Worm (Caenorhabditis elegans) whole organism, L4 larva: Measurements from ENCODE around the gene fbxa-37.

Source experiments
- F44E2.7 ChIP-seq: fragments of 200-800 bp; sonication (Bioruptor generic); IDR thresholded peaks from 2 replicates; pipeline ENCODE4 v2.1.2; 2022; ENCODE audit warnings: missing genetic modification characterization, missing compliant biosample characterization
- T20F7.1 ChIP-seq: fragments of 200-800 bp; sonication (Bioruptor generic); optimal IDR thresholded peaks from 2 replicates; lab custom pipeline; 2018; ENCODE audit warnings: mild to moderate bottlenecking, missing genetic modification characterization, missing compliant biosample characterization
- Y105C5A.15 ChIP-seq: fragments of 200-800 bp; sonication (Bioruptor generic); IDR thresholded peaks from 2 replicates; pipeline ENCODE4 v1.3.6; 2022; ENCODE audit warnings: missing genetic modification characterization, missing compliant biosample characterization
- Y48G9A.11 ChIP-seq: fragments of 200-800 bp; sonication (Bioruptor generic); IDR thresholded peaks from 2 replicates; pipeline ENCODE4 v1.3.6; 2022; ENCODE audit warnings: missing genetic modification reagents, missing genetic modification characterization, missing compliant biosample characterization
- Y75B8A.6 ChIP-seq: fragments of 200-800 bp; sonication (Bioruptor generic); IDR thresholded peaks from 2 replicates; pipeline ENCODE4 v1.3.6; 2022; ENCODE audit warnings: missing genetic modification reagents, missing genetic modification characterization, missing compliant biosample characterization
- ZK337.2 ChIP-seq: fragments of 200-800 bp; sonication (Bioruptor generic); IDR thresholded peaks from 2 replicates; pipeline ENCODE4 v1.3.6; 2022; ENCODE audit warnings: missing genetic modification reagents, missing genetic modification characterization, missing compliant biosample characterization
- attf-4 ChIP-seq: sonication (generic microtip); optimal IDR thresholded peaks from 3 replicates; lab custom pipeline; 2017; ENCODE audit warnings: missing biosample characterization, missing genetic modification characterization
- ceh-32 ChIP-seq: sonication (generic microtip); optimal IDR thresholded peaks from 2 replicates; lab custom pipeline; 2016; ENCODE audit warnings: mild to moderate bottlenecking, missing genetic modification characterization, missing compliant biosample characterization; ENCODE audit not compliant: poor library complexity
- ceh-62 ChIP-seq: sonication (generic microtip); optimal IDR thresholded peaks from 2 replicates; lab custom pipeline; 2017; ENCODE audit warnings: missing biosample characterization, missing genetic modification characterization
- ces-1 ChIP-seq: fragments of 150-350 bp; sonication (generic microtip); optimal IDR thresholded peaks from 4 replicates; lab custom pipeline; 2014; ENCODE audit warnings: missing biosample characterization, missing genetic modification reagents, missing genetic modification characterization
- daf-12 ChIP-seq: fragments of 150-350 bp; optimal IDR thresholded peaks from 2 replicates; lab custom pipeline; 2014; ENCODE audit warnings: missing biosample characterization, missing genetic modification reagents, missing genetic modification characterization
- daf-16 ChIP-seq, 3 experiments: sonication (generic microtip); optimal IDR thresholded peaks; 2 replicates each; lab custom pipeline; 2016 to 2017; ENCODE audit warnings: missing genetic modification characterization in 3 of 3, missing genetic modification reagents in 3 of 3, mild to moderate bottlenecking in 2 of 3, missing compliant biosample characterization in 2 of 3, missing biosample characterization in 1 of 3, moderate library complexity in 1 of 3
- daf-19 ChIP-seq: fragments of 200-800 bp; sonication (Bioruptor generic); conservative IDR thresholded peaks from 2 replicates; pipeline ENCODE4 v1.3.6; 2022; ENCODE audit warnings: missing genetic modification characterization, missing compliant biosample characterization
- dmd-8 ChIP-seq: fragments of 200-800 bp; sonication (Bioruptor generic); IDR thresholded peaks from 2 replicates; pipeline ENCODE4 v1.3.6; 2022; ENCODE audit warnings: missing genetic modification characterization, missing compliant biosample characterization
- duxl-1 ChIP-seq: sonication (generic microtip); optimal IDR thresholded peaks from 2 replicates; lab custom pipeline; 2016; ENCODE audit warnings: mild to moderate bottlenecking, missing genetic modification characterization, moderate library complexity, missing compliant biosample characterization; ENCODE audit not compliant: poor library complexity
- dve-1 ChIP-seq: sonication (generic microtip); optimal IDR thresholded peaks from 2 replicates; lab custom pipeline; 2017; ENCODE audit warnings: antibody characterized with exemption, mild to moderate bottlenecking, missing genetic modification characterization, missing compliant biosample characterization; ENCODE audit not compliant: insufficient read depth
- egl-27 ChIP-seq: sonication (generic microtip); optimal IDR thresholded peaks from 3 replicates; lab custom pipeline; 2017; ENCODE audit warnings: missing biosample characterization, missing genetic modification reagents, missing genetic modification characterization
- egl-43 ChIP-seq: fragments of 200-800 bp; sonication (Bioruptor generic); IDR thresholded peaks from 2 replicates; pipeline ENCODE4 v1.3.6; 2022; ENCODE audit warnings: missing genetic modification reagents, missing genetic modification characterization, missing compliant biosample characterization
- fos-1 ChIP-seq: fragments of 150-350 bp; optimal IDR thresholded peaks from 2 replicates; lab custom pipeline; 2014; ENCODE audit warnings: missing biosample characterization, missing genetic modification characterization
- gei-8 ChIP-seq: fragments of 200-800 bp; sonication (Bioruptor generic); optimal IDR thresholded peaks from 2 replicates; lab custom pipeline; 2018; ENCODE audit warnings: mild to moderate bottlenecking, missing genetic modification characterization, missing compliant biosample characterization
- hif-1 ChIP-seq, 2 experiments: sonication (generic microtip); optimal IDR thresholded peaks; 2 replicates each; lab custom pipeline; 2016 to 2017; ENCODE audit warnings: missing compliant biosample characterization in 2 of 2, missing genetic modification characterization in 2 of 2, missing genetic modification reagents in 2 of 2, missing genotype in 2 of 2, mild to moderate bottlenecking in 1 of 2
- jun-1 ChIP-seq: fragments of 150-350 bp; optimal IDR thresholded peaks from 2 replicates; lab custom pipeline; 2014; ENCODE audit warnings: missing biosample characterization, missing genetic modification reagents, missing genetic modification characterization
- lin-1 ChIP-seq: fragments of 200-800 bp; sonication (Bioruptor generic); IDR thresholded peaks from 2 replicates; pipeline ENCODE4 v1.3.6; 2022; ENCODE audit warnings: missing genetic modification reagents, missing genetic modification characterization, missing compliant biosample characterization
- lin-13 ChIP-seq: fragments of 150-350 bp; optimal IDR thresholded peaks from 2 replicates; lab custom pipeline; 2014; ENCODE audit warnings: missing biosample characterization, missing genetic modification reagents, missing genetic modification characterization
- lin-15B ChIP-seq: fragments of 150-350 bp; sonication (generic microtip); optimal IDR thresholded peaks from 3 replicates; lab custom pipeline; 2014; ENCODE audit warnings: missing biosample characterization, missing genetic modification characterization
- lir-3 ChIP-seq: sonication (generic microtip); optimal IDR thresholded peaks from 2 replicates; lab custom pipeline; 2016; ENCODE audit warnings: mild to moderate bottlenecking, missing genetic modification characterization, missing compliant biosample characterization
- lsy-2 ChIP-seq, 2 experiments: fragments of 150-350 bp in 1 of 2; sonication (generic microtip) in 1 of 2; optimal IDR thresholded peaks; 2 replicates each; lab custom pipeline; 2014 to 2017; ENCODE audit warnings: missing biosample characterization in 2 of 2, missing genetic modification characterization in 2 of 2
- mdl-1 ChIP-seq, 2 experiments: fragments of 150-350 bp in 1 of 2; sonication (generic microtip) in 1 of 2; optimal IDR thresholded peaks; 2 replicates each; lab custom pipeline; 2014 to 2017; ENCODE audit warnings: missing biosample characterization in 2 of 2, missing genetic modification characterization in 2 of 2
- mep-1 ChIP-seq: fragments of 150-350 bp; sonication (generic microtip); optimal IDR thresholded peaks from 3 replicates; lab custom pipeline; 2014; ENCODE audit warnings: missing biosample characterization, missing genetic modification characterization
- mes-2 ChIP-seq: sonication (generic microtip); optimal IDR thresholded peaks from 2 replicates; lab custom pipeline; 2016; ENCODE audit warnings: missing genotype, mild to moderate bottlenecking, missing genetic modification characterization, missing compliant biosample characterization; ENCODE audit not compliant: poor library complexity, severe bottlenecking
- mxl-2 ChIP-seq: fragments of 200-800 bp; sonication (Bioruptor generic); conservative IDR thresholded peaks from 2 replicates; pipeline ENCODE4 v1.3.6; 2022; ENCODE audit warnings: missing genetic modification reagents, missing genetic modification characterization, missing compliant biosample characterization
- mxl-3 ChIP-seq: fragments of 200-800 bp; sonication (Bioruptor generic); optimal IDR thresholded peaks from 2 replicates; lab custom pipeline; 2018; ENCODE audit warnings: mild to moderate bottlenecking, missing genetic modification characterization, missing compliant biosample characterization
- nhr-10 ChIP-seq: fragments of 150-350 bp; optimal IDR thresholded peaks from 2 replicates; lab custom pipeline; 2014; ENCODE audit warnings: missing biosample characterization, missing genetic modification characterization
- nhr-111 ChIP-seq: fragments of 200-800 bp; sonication (Bioruptor generic); optimal IDR thresholded peaks from 2 replicates; lab custom pipeline; 2018; ENCODE audit warnings: mild to moderate bottlenecking, missing genetic modification characterization, missing compliant biosample characterization
- nhr-237 ChIP-seq: sonication (generic microtip); optimal IDR thresholded peaks from 2 replicates; lab custom pipeline; 2017; ENCODE audit warnings: missing biosample characterization, missing genetic modification characterization
- nhr-28 ChIP-seq: fragments of 150-350 bp; optimal IDR thresholded peaks from 2 replicates; lab custom pipeline; 2014; ENCODE audit warnings: missing biosample characterization, missing genetic modification characterization
- nhr-41 ChIP-seq: fragments of 200-800 bp; sonication (Bioruptor generic); IDR thresholded peaks from 2 replicates; pipeline ENCODE4 v1.3.6; 2022; ENCODE audit warnings: missing genetic modification reagents, missing genetic modification characterization, missing compliant biosample characterization
- nhr-6 ChIP-seq: fragments of 150-350 bp; optimal IDR thresholded peaks from 2 replicates; lab custom pipeline; 2014; ENCODE audit warnings: missing biosample characterization, missing genetic modification characterization
- nhr-76 ChIP-seq: fragments of 150-350 bp; optimal IDR thresholded peaks from 2 replicates; lab custom pipeline; 2014; ENCODE audit warnings: missing biosample characterization, missing genetic modification characterization
- nhr-77 ChIP-seq: fragments of 150-350 bp; optimal IDR thresholded peaks from 2 replicates; lab custom pipeline; 2014; ENCODE audit warnings: missing biosample characterization, missing genetic modification characterization
- php-3 ChIP-seq: fragments of 200-800 bp; sonication (Bioruptor generic); IDR thresholded peaks from 2 replicates; pipeline ENCODE4 v1.3.6; 2022; ENCODE audit warnings: missing genetic modification reagents, missing genetic modification characterization, missing compliant biosample characterization
- rbr-2 ChIP-seq: sonication (generic microtip); optimal IDR thresholded peaks from 2 replicates; lab custom pipeline; 2016; ENCODE audit warnings: missing genotype, missing genetic modification characterization, missing compliant biosample characterization
- saeg-2 ChIP-seq: fragments of 200-800 bp; sonication (Bioruptor generic); IDR thresholded peaks from 2 replicates; pipeline ENCODE4 v1.3.6; 2022; ENCODE audit warnings: missing genetic modification reagents, missing genetic modification characterization, missing compliant biosample characterization
- snpc-1.2 ChIP-seq: fragments of 200-800 bp; sonication (Bioruptor generic); IDR thresholded peaks from 2 replicates; pipeline ENCODE4 v1.3.6; 2022; ENCODE audit warnings: missing genetic modification reagents, missing genetic modification characterization, missing compliant biosample characterization
- snpc-4 ChIP-seq: fragments of 150-350 bp; optimal IDR thresholded peaks from 2 replicates; lab custom pipeline; 2014; ENCODE audit warnings: missing biosample characterization, missing genetic modification characterization
- spr-1 ChIP-seq: sonication (generic microtip); optimal IDR thresholded peaks from 2 replicates; lab custom pipeline; 2016; ENCODE audit warnings: mild to moderate bottlenecking, missing genetic modification characterization, missing compliant biosample characterization
- tag-97 ChIP-seq: fragments of 200-800 bp; sonication (Bioruptor generic); IDR thresholded peaks from 2 replicates; pipeline ENCODE4 v1.3.6; 2022; ENCODE audit warnings: missing genetic modification characterization, missing compliant biosample characterization
- unc-130 ChIP-seq: sonication (generic microtip); optimal IDR thresholded peaks from 2 replicates; lab custom pipeline; 2016; ENCODE audit warnings: missing genetic modification reagents, missing genetic modification characterization, missing compliant biosample characterization
- unc-39 ChIP-seq: sonication (generic microtip); optimal IDR thresholded peaks from 2 replicates; lab custom pipeline; 2017; ENCODE audit warnings: missing biosample characterization, missing genetic modification characterization
- zfp-2 ChIP-seq: sonication (generic microtip); optimal IDR thresholded peaks from 2 replicates; lab custom pipeline; 2016; ENCODE audit warnings: mild to moderate bottlenecking, missing genetic modification characterization, missing compliant biosample characterization
- zip-2 ChIP-seq: fragments of 150-350 bp; optimal IDR thresholded peaks from 2 replicates; lab custom pipeline; 2014; ENCODE audit warnings: missing biosample characterization, missing genetic modification characterization
- ztf-11 ChIP-seq: fragments of 150-350 bp; optimal IDR thresholded peaks from 2 replicates; lab custom pipeline; 2014; ENCODE audit warnings: missing biosample characterization, missing genetic modification characterization

The fbxa-37 gene

DNA sequence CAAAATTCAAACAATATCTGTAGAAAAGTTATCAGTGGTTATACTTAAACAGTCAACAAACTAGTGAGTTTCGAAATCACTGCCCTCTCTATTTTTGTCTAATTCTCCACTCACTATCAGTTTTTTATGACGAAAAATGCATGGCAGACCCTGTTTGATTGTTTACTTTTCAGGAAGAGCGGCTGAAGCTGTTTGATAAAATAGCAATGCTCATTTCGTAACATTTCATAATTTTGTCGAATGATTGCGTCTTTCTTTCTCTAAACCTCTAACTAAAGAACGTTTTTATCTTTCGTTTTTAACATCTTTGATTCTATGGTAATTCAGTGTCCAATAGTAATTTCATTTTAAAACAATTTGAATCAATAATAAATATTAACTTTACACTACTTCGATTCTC is 5.6 kb upstream of the fbxa-37 start (continued):
- no peak for TF ChIP-seq daf-19
- TF ChIP-seq lsy-2 (tag; optimal IDR thresholded peaks at IDR 0.05; lab: Kevin White, UChicago): peak in 1 of 2 experiments; percentile 49
- TF ChIP-seq mep-1 (tag; lab: Kevin White, UChicago): peak; percentile 37
- peak in 1 of 2 experiments; percentile 88 for TF ChIP-seq mdl-1 (tag; optimal IDR thresholded peaks at IDR 0.05; lab: Kevin White, UChicago)
- peak; percentile 94 for TF ChIP-seq nhr-77 (tag; lab: Kevin White, UChicago)
- no peak for TF ChIP-seq snpc-4
- no peak for TF ChIP-seq unc-130
- no peak for TF ChIP-seq egl-43 (GFP tag; lab: Robert Waterston, UW)
- TF ChIP-seq duxl-1: no peak
- TF ChIP-seq nhr-76 (tag; lab: Kevin White, UChicago): no peak
- TF ChIP-seq nhr-111 (GFP tag; lab: Kevin White, UChicago): no peak
- peak; percentile 93 for TF ChIP-seq lin-1 (GFP tag; lab: Robert Waterston, UW)
- no peak for TF ChIP-seq ceh-32 (tag; lab: Kevin White, UChicago)
- peak; percentile 46 for TF ChIP-seq fos-1 (tag; lab: Kevin White, UChicago)
- TF ChIP-seq lin-15B (tag; lab: Kevin White, UChicago): no peak
- TF ChIP-seq daf-16 (GFP tag; optimal IDR thresholded peaks at IDR 0.05; lab: Kevin White, UChicago): peak in 1 of 2 experiments; percentile 95
- peak; percentile 99 for TF ChIP-seq daf-16 (tag; optimal IDR thresholded peaks at IDR 0.05; lab: Kevin White, UChicago)
- peak; percentile 74 for TF ChIP-seq mxl-3
- TF ChIP-seq gei-8 (GFP tag; lab: Kevin White, UChicago): no peak
- TF ChIP-seq ces-1 (GFP tag; lab: Kevin White, UChicago): no peak
- no peak for TF ChIP-seq tag-97 (GFP tag; lab: Robert Waterston, UW)
- peak; percentile 76 for TF ChIP-seq T20F7.1 (GFP tag; lab: Kevin White, UChicago)
- no peak for TF ChIP-seq spr-1
- peak in 1 of 2 experiments; percentile 45 for TF ChIP-seq hif-1 (tag; optimal IDR thresholded peaks at IDR 0.05; lab: Kevin White, UChicago)
- no peak for TF ChIP-seq rbr-2 (tag; lab: Kevin White, UChicago)
- peak; percentile 33 for TF ChIP-seq jun-1 (tag; lab: Kevin White, UChicago)
- TF ChIP-seq zfp-2 (tag; lab: Kevin White, UChicago): no peak
- TF ChIP-seq nhr-237 (tag; lab: Kevin White, UChicago): no peak
- TF ChIP-seq unc-39: no peak
- TF ChIP-seq nhr-41: peak; percentile 61; the same call in 1 of the 2 replicates
- no peak for TF ChIP-seq egl-27
- TF ChIP-seq ceh-62 (tag; lab: Kevin White, UChicago): no peak
- TF ChIP-seq nhr-10: peak; percentile 35
- peak; percentile 95 for TF ChIP-seq zip-2 (tag; lab: Kevin White, UChicago)
- TF ChIP-seq F44E2.7 (GFP tag; lab: Robert Waterston, UW): no peak
- TF ChIP-seq dve-1 (tag; lab: Kevin White, UChicago): peak; percentile 98
- no peak for TF ChIP-seq attf-4 (tag; lab: Kevin White, UChicago)
- no peak for TF ChIP-seq ZK337.2
- no peak for TF ChIP-seq snpc-1.2 (GFP tag; lab: Robert Waterston, UW)
- no peak for TF ChIP-seq lir-3 (tag; lab: Kevin White, UChicago)
- TF ChIP-seq nhr-6: peak; percentile 73
- TF ChIP-seq Y75B8A.6 (GFP tag; lab: Robert Waterston, UW): no peak
- no peak for TF ChIP-seq Y105C5A.15 (GFP tag; lab: Robert Waterston, UW)
- TF ChIP-seq dmd-8 (GFP tag; lab: Robert Waterston, UW): no peak
- TF ChIP-seq mxl-2 (GFP tag; lab: Robert Waterston, UW): no peak
- no peak for TF ChIP-seq daf-12 (tag; lab: Kevin White, UChicago)
- TF ChIP-seq Y48G9A.11 (GFP tag; lab: Robert Waterston, UW): no peak
- TF ChIP-seq php-3: peak; percentile 97
- peak; percentile 81 for TF ChIP-seq nhr-28 (tag; lab: Kevin White, UChicago)
- TF ChIP-seq saeg-2 (GFP tag; lab: Robert Waterston, UW): peak; percentile 58; the same call in 1 of the 2 replicates
- TF ChIP-seq ztf-11: no peak
- no peak for TF ChIP-seq mes-2 (tag; lab: Kevin White, UChicago)
- no peak for TF ChIP-seq lin-13
